Worm (Caenorhabditis elegans): ENCODE results near the gene plc-1.

Gene plc-1

DNA sequence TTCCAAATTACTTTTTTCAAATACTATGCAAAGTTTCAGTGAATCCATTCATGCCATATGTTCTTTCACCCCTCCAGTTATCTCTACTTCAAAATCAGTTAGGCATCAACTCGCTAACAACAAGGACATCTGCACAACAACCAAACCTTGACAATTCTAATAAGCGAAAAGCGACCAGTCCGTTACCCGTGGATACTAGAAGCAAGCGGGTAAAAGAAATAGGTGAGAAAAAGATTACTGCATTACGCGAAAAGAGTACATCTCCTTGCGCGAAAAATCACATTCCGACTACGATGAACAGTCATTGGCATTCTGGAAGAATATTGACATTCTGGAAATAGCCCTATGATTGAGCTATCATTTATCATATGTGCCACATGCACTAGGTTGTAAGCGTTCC is 82.3 kb downstream of the plc-1 start:
- TF ChIP-seq dao-5 (tag; optimal IDR thresholded peaks at IDR 0.05) (no peak), him-1 (tag; optimal IDR thresholded peaks at IDR 0.05) (no peak), W03F9.2 (tag; optimal IDR thresholded peaks at IDR 0.05) (no peak)

DNA sequence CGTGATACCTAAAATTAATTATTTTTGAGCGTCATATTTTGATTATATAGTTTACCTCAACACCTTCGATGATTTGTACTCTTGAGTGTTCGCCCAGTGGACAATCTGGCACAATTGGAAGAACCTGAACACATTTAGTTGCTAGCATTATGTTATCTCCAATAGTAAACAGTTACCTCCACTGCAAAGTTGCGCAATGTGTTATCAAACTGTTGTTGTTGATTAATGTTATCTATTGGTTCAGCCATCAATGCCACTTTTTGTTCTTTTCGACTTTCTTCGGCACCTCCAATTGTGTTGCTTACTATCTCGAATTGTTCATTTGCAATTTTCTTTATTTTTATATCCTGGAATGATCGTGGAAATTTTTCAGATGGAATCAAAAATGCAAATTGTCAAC is 83.9 kb downstream of the plc-1 start:
- TF ChIP-seq W03F9.2 (tag; optimal IDR thresholded peaks at IDR 0.05) (no peak), dao-5 (tag; optimal IDR thresholded peaks at IDR 0.05) (no peak), him-1 (tag; optimal IDR thresholded peaks at IDR 0.05) (no peak)

DNA sequence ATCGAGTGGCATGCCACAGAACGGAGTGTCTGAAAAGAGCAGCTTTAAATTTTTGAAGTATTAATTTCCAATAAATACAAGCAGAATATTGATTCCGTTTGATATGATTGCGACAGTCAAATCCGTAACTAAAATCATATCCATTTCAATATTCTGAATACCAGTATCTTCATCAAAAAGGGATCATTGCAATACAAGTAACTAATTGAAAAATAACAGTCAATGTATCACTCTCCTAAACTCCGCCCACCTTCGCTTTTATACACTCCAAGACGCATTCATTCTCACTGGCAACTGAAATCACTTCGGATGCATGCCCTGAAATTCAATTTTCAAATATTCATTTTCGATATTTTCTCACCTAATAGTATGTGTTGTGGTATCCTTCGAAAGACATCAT is 85.0 kb downstream of the plc-1 start, which contains the start of gene R07A4.3:
R07A4.3 (plus strand) TSS at position 301 of the 400 bp plus-strand sequence.
- TF ChIP-seq dao-5 (tag; optimal IDR thresholded peaks at IDR 0.05) (no peak), W03F9.2 (tag; optimal IDR thresholded peaks at IDR 0.05) (no peak), him-1 (tag; optimal IDR thresholded peaks at IDR 0.05) (no peak)

DNA sequence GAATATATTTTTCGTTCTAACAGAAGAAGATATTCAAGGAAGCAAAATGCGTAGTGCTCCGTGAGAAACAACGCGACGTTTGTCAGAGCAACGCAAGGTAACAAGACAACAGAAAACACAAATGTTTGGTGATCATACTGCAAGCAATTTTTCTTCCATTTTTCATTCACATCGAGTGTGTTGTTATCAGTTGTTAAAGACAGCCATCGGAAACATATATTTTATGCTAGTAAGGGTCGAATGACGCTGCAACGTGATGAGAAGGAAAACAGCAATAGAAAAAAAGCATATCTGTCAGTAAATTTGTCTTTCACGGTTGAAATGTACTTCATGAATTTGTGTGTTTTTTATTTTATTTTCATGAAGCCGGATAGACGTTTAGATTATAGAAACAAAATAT is 90.3 kb downstream of the plc-1 start:
- TF ChIP-seq W03F9.2 (tag; optimal IDR thresholded peaks at IDR 0.05) (no peak), him-1 (tag; optimal IDR thresholded peaks at IDR 0.05) (no peak), dao-5 (tag; optimal IDR thresholded peaks at IDR 0.05) (no peak)

DNA sequence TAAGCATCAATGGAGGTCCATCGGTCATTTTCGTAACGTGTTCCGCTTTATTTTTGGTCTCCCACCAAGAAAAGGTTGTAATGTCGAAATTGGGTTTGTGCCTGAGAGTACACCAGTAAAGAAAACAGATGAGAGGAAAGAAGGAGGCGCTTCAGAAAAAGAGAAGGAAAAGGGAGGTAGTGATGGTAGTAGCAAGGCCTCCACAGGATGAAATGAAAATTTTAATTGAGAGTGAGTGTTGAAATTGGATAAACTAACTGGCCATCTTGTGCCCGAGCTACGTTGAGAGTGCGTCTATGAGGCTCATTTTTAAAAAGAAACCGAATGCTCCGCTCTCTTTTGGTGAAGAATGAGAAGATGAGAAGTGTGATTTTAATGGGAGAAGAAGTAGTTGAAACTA is 92.1 kb downstream of the plc-1 start, which contains the start of gene R07A4.2:
R07A4.2 (minus strand) TSS at position 101 of the 400 bp plus-strand sequence.
- no peak for TF ChIP-seq W03F9.2 (tag; optimal IDR thresholded peaks at IDR 0.05)
- no peak for TF ChIP-seq him-1 (tag; optimal IDR thresholded peaks at IDR 0.05)
- TF ChIP-seq dao-5 (tag; optimal IDR thresholded peaks at IDR 0.05), result no peak
